Worm (Caenorhabditis elegans): ENCODE results near the gene col-36.

col-36 gene

DNA sequence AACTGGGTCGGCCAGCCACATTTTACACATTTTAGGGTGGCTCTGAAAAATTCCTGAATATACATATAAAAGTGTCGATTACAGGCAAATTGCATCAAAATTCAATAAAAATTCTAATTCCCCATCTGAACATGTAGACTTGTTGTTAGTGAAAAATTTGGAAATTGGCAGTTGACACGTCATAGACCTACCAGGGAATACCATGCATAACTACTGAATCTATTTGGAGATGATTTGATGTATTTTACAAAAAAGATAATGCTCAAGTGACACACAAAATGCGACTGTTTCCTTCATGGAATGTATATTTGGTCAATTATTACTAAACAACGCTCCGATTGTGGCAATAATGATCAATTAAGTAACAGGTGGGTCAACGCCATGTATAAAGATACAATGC, 42.2 kb downstream of the col-36 start, which contains the start of gene F10E7.1:
Gene F10E7.1 (plus strand): TSS at position 301 of the 400 bp plus-strand sequence.
- no peak for TF ChIP-seq snpc-4 (tag; optimal IDR thresholded peaks at IDR 0.05)
- TF ChIP-seq unc-62 (GFP tag; optimal IDR thresholded peaks at IDR 0.05 in 1 of 2) = peak in 1 of 2 experiments; percentile 49
- no peak for TF ChIP-seq unc-62 (tag; optimal IDR thresholded peaks at IDR 0.05)

DNA sequence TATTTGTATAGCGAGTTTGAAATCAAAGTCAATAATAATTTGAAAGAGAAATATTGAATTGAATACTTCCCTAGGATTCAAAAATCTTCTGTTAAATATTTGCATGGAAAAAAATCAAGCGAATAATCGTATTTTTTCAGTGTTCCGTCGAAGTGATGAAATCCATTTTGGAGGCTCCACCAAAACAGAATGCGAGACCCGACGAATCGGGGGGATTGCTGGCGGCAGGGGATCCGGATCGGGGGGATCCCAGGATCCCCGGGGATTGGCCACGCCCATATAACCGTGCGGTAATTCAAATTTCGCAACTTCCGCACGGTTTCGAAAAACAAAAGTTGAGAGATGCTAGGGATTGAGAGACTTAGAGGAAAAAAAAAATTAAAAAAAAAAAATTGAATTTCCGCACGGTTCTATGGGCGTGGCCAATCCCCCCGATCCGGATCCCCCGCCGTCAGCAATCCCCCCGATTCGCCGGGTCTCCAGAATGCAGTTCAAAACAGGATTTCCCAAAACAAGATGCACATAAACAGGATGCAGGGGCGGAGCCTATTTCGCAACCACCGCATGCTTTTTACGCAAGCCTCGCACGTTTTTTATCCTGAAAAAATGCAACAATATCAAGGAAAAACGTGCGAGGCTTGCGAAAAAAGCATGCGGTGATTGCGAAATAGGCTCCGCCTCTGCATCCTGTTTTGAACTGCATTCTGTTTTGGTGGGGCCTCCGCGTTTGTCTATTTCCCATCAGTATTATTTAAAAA, 45.8 kb downstream of the col-36 start, which contains the start of gene F10E7.11:
Gene F10E7.11 (minus strand): TSS at position 232 of the 758 bp plus-strand sequence.
- TF ChIP-seq lin-38 (GFP tag; IDR thresholded peaks at IDR 0.05) (peak; percentile 75), pha-4 (GFP tag; IDR thresholded peaks at IDR 0.05) (peak; percentile 40; the same call in 1 of the 2 replicates), pha-4 (tag; optimal IDR thresholded peaks at IDR 0.05) (no peak), F49E8.2 (tag; optimal IDR thresholded peaks at IDR 0.05; ENCODE audit: borderline replicate concordance) (no peak), mdt-29 (GFP tag; IDR thresholded peaks at IDR 0.05) (0 out of 2 replicates have a peak, but pooled peaks have one; percentile 14), ctbp-1 (GFP tag; IDR thresholded peaks at IDR 0.05) (peak; percentile 48; the same call in 1 of the 2 replicates), F37D6.2 (tag; optimal IDR thresholded peaks at IDR 0.05) (peak; percentile 77), vab-7 (GFP tag; IDR thresholded peaks at IDR 0.05) (peak; percentile 56; the same call in 1 of the 2 replicates), set-16 (GFP tag; IDR thresholded peaks at IDR 0.05) (peak; percentile 71), skn-1 (tag; optimal IDR thresholded peaks at IDR 0.05) (no peak), Y75B8A.6 (GFP tag; IDR thresholded peaks at IDR 0.05) (no peak), fos-1 (tag; optimal IDR thresholded peaks at IDR 0.05) (no peak), egl-43 (GFP tag; IDR thresholded peaks at IDR 0.05) (0 out of 2 replicates have a peak, but pooled peaks have one; percentile 8), nhr-42 (GFP tag; IDR thresholded peaks at IDR 0.05) (peak; percentile 54; the same call in 1 of the 2 replicates), ceh-62 (tag; optimal IDR thresholded peaks at IDR 0.05) (no peak), gei-8 (GFP tag; optimal IDR thresholded peaks at IDR 0.05) (no peak), ceh-44 (GFP tag; IDR thresholded peaks at IDR 0.05) (no peak), unc-130 (GFP tag; optimal IDR thresholded peaks at IDR 0.05) (no peak), hmg-1.1 (GFP tag; IDR thresholded peaks at IDR 0.05) (peak; percentile 76), daf-12 (tag; optimal IDR thresholded peaks at IDR 0.05) (no peak), dmd-8 (GFP tag; IDR thresholded peaks at IDR 0.05) (0 out of 2 replicates have a peak, but pooled peaks have one; percentile 23), lin-1 (GFP tag; IDR thresholded peaks at IDR 0.05) (no peak), daf-8 (GFP tag; IDR thresholded peaks at IDR 0.05) (no peak), Y48G9A.11 (GFP tag; IDR thresholded peaks at IDR 0.05) (0 out of 2 replicates have a peak, but pooled peaks have one; percentile 26), lsy-2 (tag; optimal IDR thresholded peaks at IDR 0.05) (peak in 1 of 2 experiments; percentile 57), aha-1 (tag) (peak; percentile 5), mes-2 (tag; optimal IDR thresholded peaks at IDR 0.05; ENCODE audit: poor library complexity, severe bottlenecking) (peak; percentile 80), dpl-1 (GFP tag; optimal IDR thresholded peaks at IDR 0.05) (peak; percentile 0), T26A8.4 (GFP tag; IDR thresholded peaks at IDR 0.05) (peak; percentile 62), nhr-111 (GFP tag; optimal IDR thresholded peaks at IDR 0.05) (no peak), arid-1 (GFP tag; conservative IDR thresholded peaks at IDR 0.05) (peak; percentile 74; the same call in 1 of the 2 replicates)

DNA sequence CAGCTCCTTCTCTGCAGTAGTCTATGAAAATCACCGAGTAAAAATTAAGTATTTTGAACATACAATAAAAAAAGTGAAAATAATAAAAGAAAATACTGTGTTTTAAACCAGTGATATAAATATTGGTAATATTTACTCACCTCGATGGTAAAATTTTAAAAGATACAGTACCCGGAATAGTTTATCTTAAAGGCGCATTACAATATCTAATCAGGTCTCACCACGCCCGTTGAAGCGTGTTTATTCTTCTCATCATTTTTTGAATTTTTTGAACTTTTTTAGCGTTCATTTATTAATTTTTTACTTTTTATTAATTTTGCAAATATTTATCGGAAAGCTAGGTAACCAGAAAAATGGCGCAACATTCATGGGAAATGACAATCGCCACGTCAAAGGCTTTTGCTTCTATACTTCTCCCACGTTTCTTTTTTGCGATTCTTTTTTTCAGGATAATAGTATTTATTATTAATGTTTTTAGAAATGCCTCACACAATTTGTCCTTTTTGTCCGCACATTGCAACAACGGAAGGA, 46.8 kb downstream of the col-36 start, which contains the start of gene F10E7.2:
Gene F10E7.2 (plus strand): TSS at position 481 of the 531 bp plus-strand sequence.
- TF ChIP-seq unc-130 (GFP tag; optimal IDR thresholded peaks at IDR 0.05) = peak; percentile 32
- no peak for TF ChIP-seq nhr-237 (tag; optimal IDR thresholded peaks at IDR 0.05)
